Worm (Caenorhabditis elegans) whole organism, L4 larva: ENCODE results near the gene ifas-2.

Experiments
- F26F4.8 ChIP-seq: fragments of 200-800 bp; sonication (Bioruptor generic); conservative IDR thresholded peaks from 2 replicates; pipeline ENCODE4 v1.3.6; 2022; ENCODE audit warnings: missing genetic modification characterization, missing compliant biosample characterization
- T20F7.1 ChIP-seq: fragments of 200-800 bp; sonication (Bioruptor generic); optimal IDR thresholded peaks from 2 replicates; lab custom pipeline; 2018; ENCODE audit warnings: mild to moderate bottlenecking, missing genetic modification characterization, missing compliant biosample characterization
- Y105C5A.15 ChIP-seq: fragments of 200-800 bp; sonication (Bioruptor generic); IDR thresholded peaks from 2 replicates; pipeline ENCODE4 v1.3.6; 2022; ENCODE audit warnings: missing genetic modification characterization, missing compliant biosample characterization
- Y48G9A.11 ChIP-seq: fragments of 200-800 bp; sonication (Bioruptor generic); IDR thresholded peaks from 2 replicates; pipeline ENCODE4 v1.3.6; 2022; ENCODE audit warnings: missing genetic modification reagents, missing genetic modification characterization, missing compliant biosample characterization
- Y5F2A.4 ChIP-seq: fragments of 200-800 bp; sonication (Bioruptor generic); optimal IDR thresholded peaks from 2 replicates; lab custom pipeline; 2018; ENCODE audit warnings: mild to moderate bottlenecking, missing genetic modification characterization, missing compliant biosample characterization
- ZK546.5 ChIP-seq, 2 experiments: sonication (generic microtip); optimal IDR thresholded peaks; 2 replicates each; lab custom pipeline; 2017; ENCODE audit warnings: missing biosample characterization in 2 of 2, missing genetic modification characterization in 2 of 2
- aha-1 ChIP-seq: fragments of 150-350 bp; peaks from one replicate; lab custom pipeline; 2014; ENCODE audit warnings: missing biosample characterization, missing genetic modification characterization
- attf-4 ChIP-seq: sonication (generic microtip); optimal IDR thresholded peaks from 3 replicates; lab custom pipeline; 2017; ENCODE audit warnings: missing biosample characterization, missing genetic modification characterization
- ceh-32 ChIP-seq: sonication (generic microtip); optimal IDR thresholded peaks from 2 replicates; lab custom pipeline; 2016; ENCODE audit warnings: mild to moderate bottlenecking, missing genetic modification characterization, missing compliant biosample characterization; ENCODE audit not compliant: poor library complexity
- ceh-62 ChIP-seq: sonication (generic microtip); optimal IDR thresholded peaks from 2 replicates; lab custom pipeline; 2017; ENCODE audit warnings: missing biosample characterization, missing genetic modification characterization
- ceh-82 ChIP-seq: sonication (generic microtip); optimal IDR thresholded peaks from 2 replicates; lab custom pipeline; 2017; ENCODE audit warnings: missing biosample characterization, missing genetic modification characterization
- ctbp-1 ChIP-seq: fragments of 200-800 bp; sonication (Bioruptor generic); IDR thresholded peaks from 2 replicates; pipeline ENCODE4 v1.3.6; 2022; ENCODE audit warnings: missing genetic modification reagents, missing genetic modification characterization, missing compliant biosample characterization
- daf-12 ChIP-seq: fragments of 150-350 bp; optimal IDR thresholded peaks from 2 replicates; lab custom pipeline; 2014; ENCODE audit warnings: missing biosample characterization, missing genetic modification reagents, missing genetic modification characterization
- daf-19 ChIP-seq: fragments of 200-800 bp; sonication (Bioruptor generic); conservative IDR thresholded peaks from 2 replicates; pipeline ENCODE4 v1.3.6; 2022; ENCODE audit warnings: missing genetic modification characterization, missing compliant biosample characterization
- egl-43 ChIP-seq: fragments of 200-800 bp; sonication (Bioruptor generic); IDR thresholded peaks from 2 replicates; pipeline ENCODE4 v1.3.6; 2022; ENCODE audit warnings: missing genetic modification reagents, missing genetic modification characterization, missing compliant biosample characterization
- fkh-10 ChIP-seq: fragments of 150-350 bp; optimal IDR thresholded peaks from 2 replicates; lab custom pipeline; 2014; ENCODE audit warnings: missing biosample characterization, missing genetic modification reagents, missing genetic modification characterization
- gei-8 ChIP-seq: fragments of 200-800 bp; sonication (Bioruptor generic); optimal IDR thresholded peaks from 2 replicates; lab custom pipeline; 2018; ENCODE audit warnings: mild to moderate bottlenecking, missing genetic modification characterization, missing compliant biosample characterization
- hif-1 ChIP-seq, 2 experiments: sonication (generic microtip); optimal IDR thresholded peaks; 2 replicates each; lab custom pipeline; 2016 to 2017; ENCODE audit warnings: missing compliant biosample characterization in 2 of 2, missing genetic modification characterization in 2 of 2, missing genetic modification reagents in 2 of 2, missing genotype in 2 of 2, mild to moderate bottlenecking in 1 of 2
- hlh-30 ChIP-seq: sonication (generic microtip); optimal IDR thresholded peaks from 2 replicates; lab custom pipeline; 2017; ENCODE audit warnings: antibody characterized with exemption, mild to moderate bottlenecking, missing genetic modification characterization, missing compliant biosample characterization; ENCODE audit not compliant: insufficient read depth
- lim-7 ChIP-seq: fragments of 200-800 bp; sonication (Bioruptor generic); IDR thresholded peaks from 2 replicates; pipeline ENCODE4 v1.3.6; 2022; ENCODE audit warnings: missing genetic modification characterization, missing compliant biosample characterization
- lin-1 ChIP-seq: fragments of 200-800 bp; sonication (Bioruptor generic); IDR thresholded peaks from 2 replicates; pipeline ENCODE4 v1.3.6; 2022; ENCODE audit warnings: missing genetic modification reagents, missing genetic modification characterization, missing compliant biosample characterization
- lin-38 ChIP-seq: fragments of 200-800 bp; sonication (Bioruptor generic); IDR thresholded peaks from 2 replicates; pipeline ENCODE4 v1.3.6; 2022; ENCODE audit warnings: missing genetic modification reagents, missing genetic modification characterization, missing compliant biosample characterization
- lir-3 ChIP-seq: sonication (generic microtip); optimal IDR thresholded peaks from 2 replicates; lab custom pipeline; 2016; ENCODE audit warnings: mild to moderate bottlenecking, missing genetic modification characterization, missing compliant biosample characterization
- mes-2 ChIP-seq: sonication (generic microtip); optimal IDR thresholded peaks from 2 replicates; lab custom pipeline; 2016; ENCODE audit warnings: missing genotype, mild to moderate bottlenecking, missing genetic modification characterization, missing compliant biosample characterization; ENCODE audit not compliant: poor library complexity, severe bottlenecking
- mxl-3 ChIP-seq: fragments of 200-800 bp; sonication (Bioruptor generic); optimal IDR thresholded peaks from 2 replicates; lab custom pipeline; 2018; ENCODE audit warnings: mild to moderate bottlenecking, missing genetic modification characterization, missing compliant biosample characterization
- nhr-10 ChIP-seq: fragments of 150-350 bp; optimal IDR thresholded peaks from 2 replicates; lab custom pipeline; 2014; ENCODE audit warnings: missing biosample characterization, missing genetic modification characterization
- nhr-102 ChIP-seq: sonication (generic microtip); optimal IDR thresholded peaks from 2 replicates; lab custom pipeline; 2016; ENCODE audit warnings: mild to moderate bottlenecking, missing genetic modification characterization, moderate library complexity, missing compliant biosample characterization
- pha-4 ChIP-seq, 2 experiments: fragments of 150-350 bp in 1 of 2; fragments of 200-800 bp in 1 of 2; sonication (Bioruptor generic) in 1 of 2; IDR thresholded peaks in 1 of 2; optimal IDR thresholded peaks in 1 of 2; 2 replicates each; pipeline versions ENCODE4 v1.3.6 to Lab custom; 2014 to 2022; ENCODE audit warnings: missing genetic modification characterization in 2 of 2, missing genetic modification reagents in 2 of 2, missing biosample characterization in 1 of 2, missing compliant biosample characterization in 1 of 2
- pqm-1 ChIP-seq: sonication (generic microtip); optimal IDR thresholded peaks from 2 replicates; lab custom pipeline; 2017; ENCODE audit warnings: missing biosample characterization, missing genetic modification characterization
- saeg-2 ChIP-seq: fragments of 200-800 bp; sonication (Bioruptor generic); IDR thresholded peaks from 2 replicates; pipeline ENCODE4 v1.3.6; 2022; ENCODE audit warnings: missing genetic modification reagents, missing genetic modification characterization, missing compliant biosample characterization
- sdz-12 ChIP-seq: fragments of 200-800 bp; sonication (Bioruptor generic); optimal IDR thresholded peaks from 2 replicates; lab custom pipeline; 2018; ENCODE audit warnings: mild to moderate bottlenecking, missing genetic modification characterization, missing compliant biosample characterization
- snpc-1.2 ChIP-seq: fragments of 200-800 bp; sonication (Bioruptor generic); IDR thresholded peaks from 2 replicates; pipeline ENCODE4 v1.3.6; 2022; ENCODE audit warnings: missing genetic modification reagents, missing genetic modification characterization, missing compliant biosample characterization
- spr-3 ChIP-seq: fragments of 200-800 bp; sonication (Bioruptor generic); optimal IDR thresholded peaks from 2 replicates; lab custom pipeline; 2018; ENCODE audit warnings: mild to moderate bottlenecking, missing genetic modification characterization, missing compliant biosample characterization
- tag-97 ChIP-seq: fragments of 200-800 bp; sonication (Bioruptor generic); IDR thresholded peaks from 2 replicates; pipeline ENCODE4 v1.3.6; 2022; ENCODE audit warnings: missing genetic modification characterization, missing compliant biosample characterization
- tra-1 ChIP-seq: fragments of 200-800 bp; sonication (Bioruptor generic); IDR thresholded peaks from 2 replicates; pipeline ENCODE4 v1.3.6; 2022; ENCODE audit warnings: missing genetic modification reagents, missing genetic modification characterization, missing compliant biosample characterization
- unc-130 ChIP-seq: sonication (generic microtip); optimal IDR thresholded peaks from 2 replicates; lab custom pipeline; 2016; ENCODE audit warnings: missing genetic modification reagents, missing genetic modification characterization, missing compliant biosample characterization
- unc-62 ChIP-seq, 3 experiments: fragments of 150-350 bp in 1 of 3; sonication (generic microtip); optimal IDR thresholded peaks in 2 of 3; peaks in 1 of 3; 1 replicate in 1 of 3; 2 replicates in 2 of 3; lab custom pipeline; 2014 to 2017; ENCODE audit warnings: missing biosample characterization in 3 of 3, missing genetic modification characterization in 3 of 3, missing genetic modification reagents in 3 of 3, missing genotype in 1 of 3
- zag-1 ChIP-seq: fragments of 150-350 bp; optimal IDR thresholded peaks from 2 replicates; lab custom pipeline; 2014; ENCODE audit warnings: missing biosample characterization, missing genetic modification characterization
- ztf-11 ChIP-seq: fragments of 150-350 bp; optimal IDR thresholded peaks from 2 replicates; lab custom pipeline; 2014; ENCODE audit warnings: missing biosample characterization, missing genetic modification characterization

The ifas-2 gene

DNA sequence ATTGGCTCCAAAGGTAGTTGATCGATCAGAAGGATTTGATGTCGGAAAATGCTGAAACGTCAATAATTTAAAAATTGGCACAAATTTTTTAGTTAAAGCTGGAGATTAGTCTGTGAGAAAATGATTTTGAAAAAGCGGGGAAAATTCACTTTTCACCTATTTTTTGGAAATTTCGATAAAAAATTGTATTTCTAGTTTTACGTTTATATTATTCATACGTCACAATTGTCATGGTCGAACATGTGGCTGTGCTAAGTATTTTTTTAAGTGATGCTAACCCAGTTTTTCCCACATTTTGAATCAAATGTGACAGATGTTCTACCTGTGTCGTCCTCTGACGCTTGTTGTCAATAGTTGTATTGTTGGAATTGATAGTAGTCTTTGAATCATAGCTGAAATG lies 9.2 kb downstream of the ifas-2 start:
- TF ChIP-seq ceh-32 (tag; lab: Kevin White, UChicago) (no peak), spr-3 (GFP tag; lab: Kevin White, UChicago) (no peak), egl-43 (GFP tag; lab: Robert Waterston, UW) (no peak), lin-1 (no peak), tra-1 (GFP tag; lab: Robert Waterston, UW) (no peak), Y48G9A.11 (GFP tag; lab: Robert Waterston, UW) (no peak), unc-62 (GFP tag; optimal IDR thresholded peaks at IDR 0.05 in 1 of 2; lab: Kevin White, UChicago) (peak in 1 of 2 experiments; percentile 94), unc-62 (tag; optimal IDR thresholded peaks at IDR 0.05; lab: Kevin White, UChicago) (no peak), ztf-11 (no peak), pha-4 (GFP tag; IDR thresholded peaks at IDR 0.05; lab: Robert Waterston, UW) (no peak), pha-4 (tag; optimal IDR thresholded peaks at IDR 0.05; lab: Kevin White, UChicago) (no peak)

DNA sequence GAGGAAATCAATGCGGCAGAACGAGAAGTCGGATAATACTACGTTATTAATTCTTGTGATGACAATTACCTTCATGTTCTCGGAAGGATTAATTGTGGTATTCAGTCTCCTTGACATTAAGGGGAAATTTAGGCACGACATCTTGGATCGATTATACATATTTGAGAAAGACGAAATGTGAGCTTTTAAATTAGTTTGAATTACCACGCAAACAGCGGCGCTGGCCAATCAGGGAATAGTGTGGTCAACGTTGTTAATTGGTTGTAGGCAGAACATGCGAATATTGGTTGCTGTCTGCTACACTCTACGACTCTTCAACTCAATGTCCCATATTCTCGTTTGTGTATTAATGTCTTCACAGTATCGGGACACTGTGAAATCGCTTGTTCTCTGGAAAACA lies 13.7 kb downstream of the ifas-2 start, which contains the start of gene F49A5.10:
Gene F49A5.10, plus strand, starts transcription at position 301 of the 400 bp plus-strand sequence.
- TF ChIP-seq nhr-10 (tag; lab: Kevin White, UChicago) (no peak), ceh-82 (tag; lab: Kevin White, UChicago) (no peak), lir-3 (tag; lab: Kevin White, UChicago) (no peak), T20F7.1 (GFP tag; lab: Kevin White, UChicago) (no peak), lim-7 (GFP tag; lab: Robert Waterston, UW) (no peak), F26F4.8 (no peak), hif-1 (tag; optimal IDR thresholded peaks at IDR 0.05; lab: Kevin White, UChicago) (no peak), Y105C5A.15 (GFP tag; lab: Robert Waterston, UW) (no peak), ZK546.5 (tag; optimal IDR thresholded peaks at IDR 0.05; lab: Kevin White, UChicago) (no peak), unc-130 (no peak), mes-2 (tag; lab: Kevin White, UChicago) (no peak), tra-1 (GFP tag; lab: Robert Waterston, UW) (no peak), hlh-30 (tag; lab: Kevin White, UChicago) (no peak), ctbp-1 (GFP tag; lab: Robert Waterston, UW) (no peak), mxl-3 (no peak), ceh-62 (tag; lab: Kevin White, UChicago) (no peak), attf-4 (no peak), tag-97 (no peak), daf-19 (GFP tag; lab: Robert Waterston, UW) (no peak)

DNA sequence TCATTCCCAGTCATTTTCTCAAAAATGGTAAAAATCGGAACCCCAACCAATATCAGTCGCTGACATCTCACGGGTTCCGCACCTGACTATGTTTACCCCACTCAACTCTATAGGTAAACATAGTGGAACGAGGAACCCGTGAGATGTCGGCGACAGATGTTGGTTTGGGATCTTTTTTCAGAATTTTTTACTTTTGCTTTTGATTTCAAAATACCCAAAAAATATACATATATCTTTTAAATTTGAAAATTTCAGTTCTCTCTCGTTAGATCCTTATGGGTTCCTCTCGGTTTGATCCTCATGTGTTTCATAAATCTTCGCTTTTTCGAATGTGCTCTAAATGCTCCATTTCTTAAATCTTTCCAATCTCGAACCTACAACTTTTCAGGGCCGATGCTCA lies 15.0 kb downstream of the ifas-2 start, which contains the start of gene srw-23:
Gene srw-23, plus strand, starts transcription at position 301 of the 400 bp plus-strand sequence.
- TF ChIP-seq tag-97 (no peak), unc-62 (GFP tag; optimal IDR thresholded peaks at IDR 0.05 in 1 of 2; lab: Kevin White, UChicago) (peak in 1 of 2 experiments; percentile 28), unc-62 (tag; optimal IDR thresholded peaks at IDR 0.05; lab: Kevin White, UChicago) (no peak)

DNA sequence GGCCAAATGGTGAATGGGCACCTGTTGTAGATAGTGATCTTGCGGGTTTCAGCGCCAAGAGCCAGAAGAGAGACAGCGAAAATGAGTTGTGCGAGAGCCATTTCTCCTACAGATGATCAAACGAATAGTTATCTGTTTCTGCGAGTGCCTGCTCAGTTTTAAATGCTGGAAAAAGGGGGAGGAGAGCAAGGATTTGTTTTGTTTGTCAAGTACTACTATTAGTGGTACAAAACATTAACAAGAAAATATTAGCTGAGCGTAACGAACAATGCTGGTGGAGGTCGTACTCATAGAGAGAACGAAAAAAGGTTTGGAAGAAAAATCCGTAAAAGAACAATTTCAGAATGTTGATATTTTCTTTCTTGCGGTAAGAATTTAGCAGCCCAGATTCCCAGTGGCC lies 17.3 kb downstream of the ifas-2 start, which contains the start of gene thn-4:
Gene thn-4, minus strand, starts transcription at position 101 of the 400 bp plus-strand sequence.
- TF ChIP-seq saeg-2 = no peak
- TF ChIP-seq attf-4 = no peak
- TF ChIP-seq aha-1 (tag; lab: Kevin White, UChicago) = no peak
- TF ChIP-seq Y5F2A.4 (GFP tag; lab: Kevin White, UChicago) = no peak
- TF ChIP-seq fkh-10 (GFP tag; lab: Kevin White, UChicago) = no peak
- TF ChIP-seq zag-1 (tag; lab: Kevin White, UChicago) = no peak
- no peak for TF ChIP-seq Y48G9A.11 (GFP tag; lab: Robert Waterston, UW)
- TF ChIP-seq pqm-1 (tag; lab: Kevin White, UChicago) = no peak
- TF ChIP-seq snpc-1.2 (GFP tag; lab: Robert Waterston, UW) = no peak
- TF ChIP-seq nhr-102 (tag; lab: Kevin White, UChicago) = no peak
- no peak for TF ChIP-seq sdz-12 (GFP tag; lab: Kevin White, UChicago)
- TF ChIP-seq lin-38 (GFP tag; lab: Robert Waterston, UW) = no peak
- TF ChIP-seq spr-3 (GFP tag; lab: Kevin White, UChicago) = no peak
- no peak for TF ChIP-seq daf-12 (tag; lab: Kevin White, UChicago)
- no peak for TF ChIP-seq gei-8 (GFP tag; lab: Kevin White, UChicago)
- TF ChIP-seq, all 104 proteins: peak for 0
